Worm (Caenorhabditis elegans) whole organism, L4 larva: Measurements from ENCODE around the gene cpt-4.

ENCODE experiments used
- F49E8.2 ChIP-seq: sonication (generic microtip); optimal IDR thresholded peaks from 2 replicates; lab custom pipeline; 2016; ENCODE audit warnings: missing compliant biosample characterization, mild to moderate bottlenecking, missing genetic modification characterization, borderline replicate concordance
- ZK546.5 ChIP-seq, 2 experiments: sonication (generic microtip); optimal IDR thresholded peaks; 2 replicates each; lab custom pipeline; 2017; ENCODE audit warnings: missing biosample characterization in 2 of 2, missing genetic modification characterization in 2 of 2
- ceh-20 ChIP-seq: fragments of 200-800 bp; sonication (Bioruptor generic); IDR thresholded peaks from 2 replicates; pipeline ENCODE4 v1.3.6; 2022; ENCODE audit warnings: missing genetic modification reagents, missing genetic modification characterization, missing compliant biosample characterization
- lin-39 ChIP-seq: fragments of 150-350 bp; optimal IDR thresholded peaks from 2 replicates; lab custom pipeline; 2014; ENCODE audit warnings: missing biosample characterization, missing genetic modification reagents, missing genetic modification characterization
- madf-5 ChIP-seq, 2 experiments: fragments of 200-800 bp; sonication (Bioruptor generic); IDR thresholded peaks; 2 replicates each; pipeline ENCODE4 v1.3.6; 2022; ENCODE audit warnings: missing compliant biosample characterization in 2 of 2, missing genetic modification characterization in 2 of 2
- nhr-76 ChIP-seq: fragments of 150-350 bp; optimal IDR thresholded peaks from 2 replicates; lab custom pipeline; 2014; ENCODE audit warnings: missing biosample characterization, missing genetic modification characterization
- pqm-1 ChIP-seq: sonication (generic microtip); optimal IDR thresholded peaks from 2 replicates; lab custom pipeline; 2017; ENCODE audit warnings: missing biosample characterization, missing genetic modification characterization

ce11 chrV:4974677-4975076, 52.8 kb downstream of the cpt-4 start, which contains the start of gene srsx-10:
- TF ChIP-seq nhr-76 = no peak
- no peak for TF ChIP-seq pqm-1
- TF ChIP-seq ceh-20 (GFP tag; lab: Robert Waterston, UW) = no peak
- no peak for TF ChIP-seq madf-5 (GFP tag; IDR thresholded peaks at IDR 0.05; lab: Robert Waterston, UW)
- no peak for TF ChIP-seq lin-39
- TF ChIP-seq ZK546.5 (tag; optimal IDR thresholded peaks at IDR 0.05; lab: Kevin White, UChicago) = no peak
- TF ChIP-seq F49E8.2 = no peak
